Fruit fly (Drosophila melanogaster): ENCODE results near the gene CG43739.
A peak's percentile ranks its signal among the peaks of the same experiment; 100 is the strongest.

The CG43739 gene

DNA sequence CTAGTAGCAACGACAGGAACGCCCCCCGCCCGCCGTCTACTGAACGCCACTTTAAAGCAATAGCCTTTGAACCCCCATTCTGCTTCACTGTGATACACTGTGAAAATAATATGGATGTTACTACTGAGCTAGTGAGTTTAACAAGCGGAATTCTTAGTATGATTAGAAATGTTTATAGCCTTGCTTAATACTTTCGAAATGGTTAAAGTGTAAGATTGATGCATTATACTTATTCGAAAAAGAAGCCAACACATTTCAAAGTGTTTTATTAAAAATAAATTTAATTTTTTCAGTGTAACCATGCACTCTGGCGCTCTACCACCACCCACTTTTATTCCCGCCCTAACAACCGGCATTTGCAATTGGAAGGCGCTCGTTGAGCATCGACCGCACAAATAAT, 25.6 kb upstream of the CG43739 start (continued):
- TF ChIP-seq disco-r (GFP tag; optimal IDR thresholded peaks at IDR 0.05) = no peak
- TF ChIP-seq Rfx (GFP tag; IDR thresholded peaks at IDR 0.05) = 0 out of 2 replicates have a peak, but pooled peaks have one; percentile 6
- no peak for TF ChIP-seq fu2 (GFP tag; optimal IDR thresholded peaks at IDR 0.05)
- TF ChIP-seq Taf1 (GFP tag; IDR thresholded peaks at IDR 0.05) = no peak
- no peak for TF ChIP-seq CG10543 (GFP tag; optimal IDR thresholded peaks at IDR 0.05)
- no peak for TF ChIP-seq CG14050 (GFP tag; IDR thresholded peaks at IDR 0.05)
- no peak for TF ChIP-seq CG3065 (GFP tag; optimal IDR thresholded peaks at IDR 0.05)
- TF ChIP-seq hth (optimal IDR thresholded peaks at IDR 0.05) = no peak
- TF ChIP-seq sob (GFP tag; IDR thresholded peaks at IDR 0.05) = no peak
- TF ChIP-seq nom (GFP tag; optimal IDR thresholded peaks at IDR 0.05) = no peak
- no peak for TF ChIP-seq al (GFP tag; IDR thresholded peaks at IDR 0.05)
- TF ChIP-seq CG1647 (GFP tag; optimal IDR thresholded peaks at IDR 0.05) = no peak
- TF ChIP-seq CG8089 (GFP tag; optimal IDR thresholded peaks at IDR 0.05) = no peak
- no peak for TF ChIP-seq CG30020 (tag; optimal IDR thresholded peaks at IDR 0.05)
- no peak for TF ChIP-seq Lhr (GFP tag; optimal IDR thresholded peaks at IDR 0.05)
- no peak for TF ChIP-seq CG15479 (GFP tag; optimal IDR thresholded peaks at IDR 0.05)
- peak; percentile 15 for TF ChIP-seq CG18599 (GFP tag; optimal IDR thresholded peaks at IDR 0.05)
- TF ChIP-seq chif (GFP tag; optimal IDR thresholded peaks at IDR 0.05) = peak in 1 of 2 experiments; percentile 7
- peak in 1 of 2 experiments; percentile 30 for TF ChIP-seq eve (GFP tag; optimal IDR thresholded peaks at IDR 0.05)
- TF ChIP-seq CG42726 (GFP tag; IDR thresholded peaks at IDR 0.05; ENCODE audit: partially characterized antibody) = no peak
- no peak for TF ChIP-seq Abd-B (GFP tag; optimal IDR thresholded peaks at IDR 0.05)
- no peak for TF ChIP-seq CG16815 (GFP tag; optimal IDR thresholded peaks at IDR 0.05)
- TF ChIP-seq klu (GFP tag; IDR thresholded peaks at IDR 0.05) = no peak
- TF ChIP-seq gfzf (GFP tag; optimal IDR thresholded peaks at IDR 0.05) = no peak
- no peak for TF ChIP-seq CG13894 (tag; optimal IDR thresholded peaks at IDR 0.05)
- TF ChIP-seq CG1024 (GFP tag; IDR thresholded peaks at IDR 0.05) = no peak
- TF ChIP-seq CG12942 (GFP tag; optimal IDR thresholded peaks at IDR 0.05) = no peak
- TF ChIP-seq CG6683 (GFP tag; optimal IDR thresholded peaks at IDR 0.05) = no peak
- TF ChIP-seq CG9727 (GFP tag; optimal IDR thresholded peaks at IDR 0.05) = peak; percentile 34
- TF ChIP-seq slp2 (GFP tag; optimal IDR thresholded peaks at IDR 0.05) = no peak
- TF ChIP-seq CG5245 (GFP tag; optimal IDR thresholded peaks at IDR 0.05) = no peak
- 0 out of 2 replicates have a peak, but pooled peaks have one; percentile 12 for TF ChIP-seq Awh (GFP tag; IDR thresholded peaks at IDR 0.05)
- no peak for TF ChIP-seq maf-S (GFP tag; optimal IDR thresholded peaks at IDR 0.05)
- TF ChIP-seq kni (GFP tag; optimal IDR thresholded peaks at IDR 0.05) = no peak
- TF ChIP-seq tgo (GFP tag; IDR thresholded peaks at IDR 0.05) = 0 out of 3 replicates have a peak, but pooled peaks have one; percentile 25
- no peak for TF ChIP-seq p53 (GFP tag; optimal IDR thresholded peaks at IDR 0.05)
- no peak for TF ChIP-seq CG2116 (GFP tag; optimal IDR thresholded peaks at IDR 0.05)
- no peak for TF ChIP-seq CG7786 (GFP tag; optimal IDR thresholded peaks at IDR 0.05)
- TF ChIP-seq CG10274 (GFP tag; optimal IDR thresholded peaks at IDR 0.05) = no peak
- peak; percentile 18 for TF ChIP-seq CG4424 (GFP tag; optimal IDR thresholded peaks at IDR 0.05)
- no peak for TF ChIP-seq CG30431 (GFP tag; optimal IDR thresholded peaks at IDR 0.05)
- TF ChIP-seq Sry-β (GFP tag; optimal IDR thresholded peaks at IDR 0.05) = no peak
- TF ChIP-seq tio (GFP tag; optimal IDR thresholded peaks at IDR 0.05) = peak; percentile 41
- TF ChIP-seq CG11247 (GFP tag; IDR thresholded peaks at IDR 0.05) = no peak
- TF ChIP-seq MTF-1 (GFP tag; optimal IDR thresholded peaks at IDR 0.05; ENCODE audit: borderline replicate concordance) = no peak
- no peak for TF ChIP-seq Adf1 (GFP tag; IDR thresholded peaks at IDR 0.05)
- TF ChIP-seq sim (GFP tag; IDR thresholded peaks at IDR 0.05) = no peak
- no peak for TF ChIP-seq pan (optimal IDR thresholded peaks at IDR 0.05)
- TF ChIP-seq pan (GFP tag; optimal IDR thresholded peaks at IDR 0.05 in 1 of 2, IDR thresholded peaks at IDR 0.05 in 1 of 2) = peak in 1 of 2 experiments; percentile 24
- no peak for TF ChIP-seq CG32532 (GFP tag; IDR thresholded peaks at IDR 0.05)
- TF ChIP-seq Hsf (GFP tag; optimal IDR thresholded peaks at IDR 0.05) = peak; percentile 5
- TF ChIP-seq vfl (GFP tag; optimal IDR thresholded peaks at IDR 0.05) = no peak
